Worm (Caenorhabditis elegans): ENCODE measurements around the gene T22F7.1.

The T22F7.1 gene

DNA sequence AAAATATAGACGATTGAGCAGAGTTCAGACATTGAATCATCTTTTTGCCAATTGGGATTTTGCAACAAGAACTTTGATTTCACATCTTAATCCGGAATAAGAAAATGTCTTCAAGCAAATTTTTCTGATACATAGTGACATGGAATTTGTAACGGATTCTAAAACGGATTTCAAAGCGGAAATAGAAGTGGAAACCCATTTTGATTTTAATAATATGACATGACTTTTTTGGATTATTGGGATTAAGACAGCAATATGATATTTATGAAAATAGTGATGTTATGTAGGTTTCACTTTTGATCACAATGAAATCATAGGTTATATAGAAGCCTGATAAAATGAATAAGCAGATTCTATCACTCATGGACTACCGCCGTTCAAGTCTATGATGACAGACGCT is 9.7 kb upstream of the T22F7.1 start:
- TF ChIP-seq skn-1 (tag; optimal IDR thresholded peaks at IDR 0.05) (no peak), lin-35 (GFP tag; optimal IDR thresholded peaks at IDR 0.05) (no peak), lir-3 (tag; optimal IDR thresholded peaks at IDR 0.05; ENCODE audit: poor library complexity) (no peak), nhr-90 (tag; optimal IDR thresholded peaks at IDR 0.05; ENCODE audit: poor library complexity) (no peak), ama-1 (optimal IDR thresholded peaks at IDR 0.05) (no peak), unc-98 (GFP tag; IDR thresholded peaks at IDR 0.05) (no peak), efl-1 (optimal IDR thresholded peaks at IDR 0.05) (no peak), efl-1 (GFP tag; optimal IDR thresholded peaks at IDR 0.05 in 1 of 2) (no peak), elt-3 (tag; optimal IDR thresholded peaks at IDR 0.05) (no peak), lin-13 (GFP tag; optimal IDR thresholded peaks at IDR 0.05) (no peak), C16A3.4 (tag; optimal IDR thresholded peaks at IDR 0.05) (no peak), dsc-1 (tag; optimal IDR thresholded peaks at IDR 0.05) (peak; percentile 68), pax-3 (tag; optimal IDR thresholded peaks at IDR 0.05) (peak; percentile 22), lin-15B (tag; optimal IDR thresholded peaks at IDR 0.05) (no peak), ceh-8 (GFP tag; optimal IDR thresholded peaks at IDR 0.05) (no peak), unc-62 (GFP tag; optimal IDR thresholded peaks at IDR 0.05) (no peak), dpl-1 (GFP tag; optimal IDR thresholded peaks at IDR 0.05) (no peak)

DNA sequence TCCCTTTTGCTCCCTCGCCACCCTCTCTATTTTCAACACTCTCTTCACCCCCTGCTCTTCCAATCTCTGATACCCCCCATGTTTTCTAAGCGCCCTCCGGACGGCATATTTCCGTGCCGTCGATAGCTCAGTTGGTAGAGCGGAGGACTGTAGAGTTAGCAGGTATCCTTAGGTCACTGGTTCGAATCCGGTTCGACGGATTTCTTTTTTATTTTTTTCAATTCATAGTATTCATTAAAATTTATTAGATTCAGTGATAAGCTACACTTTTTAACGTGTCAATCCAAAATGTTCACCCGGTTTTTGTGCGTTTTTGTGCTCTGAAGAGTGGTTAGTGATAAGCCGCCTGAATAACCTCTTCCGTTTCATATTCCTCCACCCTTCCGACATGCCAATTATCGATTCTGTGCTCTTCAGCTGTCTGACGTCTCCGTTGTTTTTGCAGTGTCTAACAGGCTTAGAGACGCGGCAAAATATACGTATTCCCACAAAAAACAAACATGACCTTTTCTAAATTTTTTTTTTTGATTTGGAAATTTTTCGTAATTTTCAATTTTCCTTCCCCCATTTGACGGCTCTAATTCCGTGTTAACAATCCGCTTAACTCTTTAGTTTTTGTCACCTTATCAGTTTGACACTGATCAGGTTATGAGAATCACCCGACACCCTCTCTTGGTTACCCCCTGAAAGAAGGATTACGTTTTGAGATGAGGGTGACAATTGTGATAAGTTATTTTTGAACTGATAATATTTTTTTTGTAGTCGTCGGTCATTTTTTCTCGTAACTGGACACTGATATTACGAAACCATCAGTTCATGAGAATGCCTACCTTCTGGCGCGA is 6.4 kb upstream of the T22F7.1 start:
- TF ChIP-seq efl-1 (optimal IDR thresholded peaks at IDR 0.05) (peak; percentile 14 to 16), efl-1 (GFP tag; optimal IDR thresholded peaks at IDR 0.05 in 1 of 2) (peak in 1 of 2 experiments; percentile 92), ama-1 (optimal IDR thresholded peaks at IDR 0.05) (no peak), elt-2 (tag; optimal IDR thresholded peaks at IDR 0.05) (peak; percentile 85), sox-4 (tag; optimal IDR thresholded peaks at IDR 0.05) (no peak), C34B4.2 (tag; optimal IDR thresholded peaks at IDR 0.05) (no peak), elt-3 (tag; optimal IDR thresholded peaks at IDR 0.05) (no peak), mep-1 (tag; optimal IDR thresholded peaks at IDR 0.05) (no peak), F16B12.6 (tag; optimal IDR thresholded peaks at IDR 0.05) (no peak), tbx-2 (tag; optimal IDR thresholded peaks at IDR 0.05) (peak; percentile 39), nhr-12 (tag; optimal IDR thresholded peaks at IDR 0.05) (no peak), pqm-1 (tag; optimal IDR thresholded peaks at IDR 0.05) (no peak), swsn-7 (tag; optimal IDR thresholded peaks at IDR 0.05) (peak; percentile 59), lin-39 (tag; optimal IDR thresholded peaks at IDR 0.05) (no peak), isw-1 (GFP tag; IDR thresholded peaks at IDR 0.05) (no peak), fos-1 (tag; optimal IDR thresholded peaks at IDR 0.05) (peak; percentile 8), C04F5.9 (tag; optimal IDR thresholded peaks at IDR 0.05) (peak; percentile 11), jun-1 (tag; optimal IDR thresholded peaks at IDR 0.05) (no peak), mef-2 (tag; optimal IDR thresholded peaks at IDR 0.05) (no peak), nhr-84 (tag; optimal IDR thresholded peaks at IDR 0.05) (no peak), fkh-10 (GFP tag; optimal IDR thresholded peaks at IDR 0.05) (no peak), ces-1 (GFP tag; optimal IDR thresholded peaks at IDR 0.05) (no peak), nhr-47 (tag; optimal IDR thresholded peaks at IDR 0.05) (peak; percentile 75), nhr-71 (tag; optimal IDR thresholded peaks at IDR 0.05) (peak; percentile 62), lin-14 (GFP tag; optimal IDR thresholded peaks at IDR 0.05) (no peak), aly-2 (tag; optimal IDR thresholded peaks at IDR 0.05) (peak; percentile 34), lsy-2 (tag; optimal IDR thresholded peaks at IDR 0.05) (peak; percentile 32 to 57), nhr-76 (tag; optimal IDR thresholded peaks at IDR 0.05) (no peak), vab-15 (tag; optimal IDR thresholded peaks at IDR 0.05) (no peak), dpl-1 (GFP tag; optimal IDR thresholded peaks at IDR 0.05) (no peak), egl-27 (tag; optimal IDR thresholded peaks at IDR 0.05) (no peak), alr-1 (tag; optimal IDR thresholded peaks at IDR 0.05; ENCODE audit: borderline replicate concordance) (no peak), lin-13 (GFP tag; optimal IDR thresholded peaks at IDR 0.05) (no peak), C16A3.4 (tag; optimal IDR thresholded peaks at IDR 0.05) (no peak), egl-13 (tag; optimal IDR thresholded peaks at IDR 0.05) (peak; percentile 56), skn-1 (tag; optimal IDR thresholded peaks at IDR 0.05) (peak; percentile 31), unc-86 (tag; optimal IDR thresholded peaks at IDR 0.05) (peak; percentile 46), grh-1 (GFP tag; IDR thresholded peaks at IDR 0.05) (no peak), unc-130 (tag; optimal IDR thresholded peaks at IDR 0.05) (peak; percentile 6), sup-37 (GFP tag; optimal IDR thresholded peaks at IDR 0.05) (no peak)
